Fruit fly (Drosophila melanogaster): ENCODE data around the gene Gem2.

DNA sequence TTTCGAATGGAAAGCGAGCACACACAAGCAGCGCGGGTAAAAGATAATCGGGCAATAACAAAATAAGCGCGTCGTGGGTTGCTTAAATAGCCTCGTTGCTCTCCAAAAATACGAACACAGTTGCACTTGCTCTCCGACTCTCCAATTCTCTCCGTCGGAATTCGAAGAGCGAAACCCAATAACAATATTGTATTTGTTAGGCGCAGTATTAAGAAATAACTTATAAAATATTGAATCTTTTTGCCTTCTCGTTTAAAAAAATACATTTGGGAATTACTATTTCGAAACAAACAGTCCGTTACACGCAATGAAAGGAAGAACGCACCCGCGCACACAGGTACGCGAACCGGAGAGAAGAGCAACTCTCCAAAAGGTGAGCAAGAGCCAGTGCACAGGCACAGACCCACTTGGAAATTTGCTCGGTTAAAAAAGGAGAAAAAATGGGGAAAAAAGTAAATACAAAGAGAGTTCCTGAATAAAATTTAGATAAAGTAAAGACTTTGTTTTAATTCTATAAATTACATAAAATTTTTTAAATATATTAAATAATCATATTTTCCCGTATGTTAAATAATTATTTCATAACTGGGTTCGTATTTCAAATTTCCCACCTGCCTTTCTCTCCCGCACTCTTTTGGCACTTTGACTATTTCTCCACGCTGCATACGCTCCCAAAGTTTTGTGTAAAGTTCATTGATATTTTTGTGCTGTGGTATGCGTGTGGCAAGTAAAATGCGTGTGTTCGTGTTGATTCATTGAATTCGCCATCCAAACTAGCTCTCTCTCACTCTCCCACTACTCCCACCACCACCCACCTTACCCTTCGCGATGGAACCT lies 13.6 kb downstream of the Gem2 start, which contains the start of gene Mkp3:
- TF ChIP-seq h (optimal IDR thresholded peaks at IDR 0.05) (no peak), psq (optimal IDR thresholded peaks at IDR 0.05) (no peak), Sin3A (optimal IDR thresholded peaks at IDR 0.05) (no peak)
